Fruit fly (Drosophila melanogaster) whole organism, embryonic: ENCODE data around the gene mRpS2.

Source experiments
- Atf-2 ChIP-seq: fragments of 200-800 bp; sonication (Bioruptor generic); optimal IDR thresholded peaks from 2 replicates; lab custom pipeline; 2016; ENCODE audit warnings: missing biosample characterization, missing genetic modification characterization
- B-H2 ChIP-seq: fragments of 200-800 bp; sonication (Bioruptor generic); optimal IDR thresholded peaks from 2 replicates; lab custom pipeline; 2018; ENCODE audit warnings: missing biosample characterization, mild to moderate bottlenecking, missing genetic modification characterization
- Bdp1 ChIP-seq: fragments of 200-800 bp; sonication (Bioruptor generic); optimal IDR thresholded peaks from 3 replicates; lab custom pipeline; 2016; ENCODE audit warnings: missing biosample characterization, missing genetic modification characterization
- CG13424 ChIP-seq: fragments of 200-800 bp; sonication (Bioruptor generic); optimal IDR thresholded peaks from 2 replicates; lab custom pipeline; 2019; ENCODE audit warnings: missing biosample characterization, mild to moderate bottlenecking, missing genetic modification characterization, moderate library complexity
- CG1602 ChIP-seq: fragments of 200-800 bp; sonication (Bioruptor generic); optimal IDR thresholded peaks from 3 replicates; lab custom pipeline; 2016; ENCODE audit warnings: missing biosample characterization, missing genetic modification characterization
- CG1647 ChIP-seq: fragments of 200-800 bp; sonication (Bioruptor generic); optimal IDR thresholded peaks from 3 replicates; lab custom pipeline; 2016; ENCODE audit warnings: missing biosample characterization, missing genetic modification characterization
- CG17328 ChIP-seq: fragments of 200-800 bp; sonication (Bioruptor generic); IDR thresholded peaks from 2 replicates; pipeline ENCODE4 v1.3.6; 2022; ENCODE audit warnings: missing biosample characterization, missing genetic modification characterization
- CG18011 ChIP-seq: fragments of 200-800 bp; sonication (Bioruptor generic); optimal IDR thresholded peaks from 2 replicates; lab custom pipeline; 2017; ENCODE audit warnings: missing biosample characterization, missing genetic modification characterization, mild to moderate bottlenecking, moderate library complexity, missing genotype
- CG2129 ChIP-seq: fragments of 200-800 bp; sonication (Bioruptor generic); IDR thresholded peaks from 2 replicates; pipeline ENCODE4 v1.3.6; 2022; ENCODE audit warnings: missing biosample characterization, missing genetic modification characterization; ENCODE audit not compliant: partially characterized antibody
- CG2889 ChIP-seq: fragments of 200-800 bp; sonication (Bioruptor generic); IDR thresholded peaks from 3 replicates; pipeline ENCODE4 v1.3.6; 2022; ENCODE audit warnings: missing biosample characterization, missing genetic modification characterization
- CG34224 ChIP-seq: fragments of 200-800 bp; sonication (Bioruptor generic); IDR thresholded peaks from 3 replicates; pipeline ENCODE4 v1.3.6; 2022; ENCODE audit warnings: missing biosample characterization, missing genetic modification characterization; ENCODE audit not compliant: partially characterized antibody
- CoRest ChIP-seq: fragments of 200-800 bp; sonication (Bioruptor generic); optimal IDR thresholded peaks from 3 replicates; lab custom pipeline; 2018; ENCODE audit warnings: missing biosample characterization, mild to moderate bottlenecking, missing genetic modification characterization, moderate library complexity
- HLH3B ChIP-seq: fragments of 200-800 bp; sonication (Bioruptor generic); IDR thresholded peaks from 2 replicates; pipeline ENCODE4 v1.3.6; 2022; ENCODE audit warnings: missing biosample characterization, missing genetic modification characterization
- Hsf ChIP-seq: fragments of 200-800 bp; sonication (Bioruptor generic); optimal IDR thresholded peaks from 3 replicates; lab custom pipeline; 2016; ENCODE audit warnings: missing biosample characterization, missing genetic modification characterization
- MESR4 ChIP-seq: fragments of 200-800 bp; sonication (Bioruptor generic); optimal IDR thresholded peaks from 2 replicates; lab custom pipeline; 2018; ENCODE audit warnings: missing biosample characterization, mild to moderate bottlenecking, missing genetic modification characterization, moderate library complexity
- MTF-1 ChIP-seq: fragments of 200-800 bp; sonication (Bioruptor generic); optimal IDR thresholded peaks from 2 replicates; lab custom pipeline; 2018; ENCODE audit warnings: missing biosample characterization, mild to moderate bottlenecking, missing genetic modification characterization, borderline replicate concordance
- NFAT ChIP-seq: fragments of 200-800 bp; sonication (Bioruptor generic); IDR thresholded peaks from 2 replicates; pipeline ENCODE4 v1.3.6; 2022; ENCODE audit warnings: missing biosample characterization, missing genetic modification characterization
- Usf ChIP-seq: fragments of 200-800 bp; sonication (Bioruptor generic); optimal IDR thresholded peaks from 2 replicates; lab custom pipeline; 2017; ENCODE audit warnings: missing genotype, missing biosample characterization, missing genetic modification characterization
- ara ChIP-seq: fragments of 200-800 bp; sonication (Bioruptor generic); IDR thresholded peaks from 2 replicates; pipeline ENCODE4 v1.3.6; 2022; ENCODE audit warnings: missing biosample characterization, missing genetic modification characterization
- br ChIP-seq: fragments of >200 bp; optimal IDR thresholded peaks from 2 replicates; lab custom pipeline; 2017
- bsh ChIP-seq, 2 experiments: fragments of 200-800 bp; sonication (Bioruptor generic); optimal IDR thresholded peaks; 2 replicates each; lab custom pipeline; 2017 to 2018; ENCODE audit warnings: mild to moderate bottlenecking in 2 of 2, missing biosample characterization in 2 of 2, missing genetic modification characterization in 2 of 2, moderate library complexity in 1 of 2
- btn ChIP-seq: fragments of 200-800 bp; sonication (Bioruptor generic); optimal IDR thresholded peaks from 2 replicates; lab custom pipeline; 2016; ENCODE audit warnings: missing biosample characterization, missing genetic modification characterization
- dati ChIP-seq: fragments of 200-800 bp; sonication (Bioruptor generic); IDR thresholded peaks from 2 replicates; pipeline ENCODE4 v1.3.6; 2022; ENCODE audit warnings: missing biosample characterization, missing genetic modification characterization
- ems ChIP-seq: fragments of 200-800 bp; sonication (Bioruptor generic); optimal IDR thresholded peaks from 3 replicates; lab custom pipeline; 2016; ENCODE audit warnings: missing biosample characterization, missing genetic modification characterization
- exex ChIP-seq: fragments of 200-800 bp; sonication (Bioruptor generic); optimal IDR thresholded peaks from 4 replicates; lab custom pipeline; 2018; ENCODE audit warnings: missing biosample characterization, mild to moderate bottlenecking, missing genetic modification characterization, moderate library complexity
- ham ChIP-seq: fragments of 200-800 bp; sonication (Bioruptor generic); IDR thresholded peaks from 2 replicates; pipeline ENCODE4 v1.3.6; 2022; ENCODE audit warnings: missing biosample characterization, missing genetic modification characterization
- hth ChIP-seq: fragments of >200 bp; optimal IDR thresholded peaks from 2 replicates; lab custom pipeline; 2017; ENCODE audit warnings: inconsistent platforms
- inv ChIP-seq: fragments of 200-800 bp; sonication (Bioruptor generic); IDR thresholded peaks from 2 replicates; pipeline ENCODE4 v1.3.6; 2022; ENCODE audit warnings: missing biosample characterization, missing genetic modification characterization; ENCODE audit not compliant: partially characterized antibody
- kay ChIP-seq: fragments of 200-800 bp; sonication (Bioruptor generic); optimal IDR thresholded peaks from 2 replicates; lab custom pipeline; 2016; ENCODE audit warnings: missing biosample characterization, missing genetic modification characterization
- lilli ChIP-seq: fragments of 200-800 bp; sonication (Bioruptor generic); optimal IDR thresholded peaks from 3 replicates; lab custom pipeline; 2016; ENCODE audit warnings: missing biosample characterization, missing genetic modification characterization
- lov ChIP-seq, 2 experiments: fragments of 200-800 bp in 1 of 2; fragments of >200 bp in 1 of 2; sonication (Bioruptor generic) in 1 of 2; IDR thresholded peaks in 1 of 2; optimal IDR thresholded peaks in 1 of 2; 2 replicates in 1 of 2; 3 replicates in 1 of 2; pipeline versions ENCODE4 v1.3.6 to Lab custom; 2017 to 2022; ENCODE audit warnings: missing biosample characterization in 1 of 2, missing genetic modification characterization in 1 of 2
- nerfin-1 ChIP-seq: fragments of 200-800 bp; sonication (Bioruptor generic); optimal IDR thresholded peaks from 3 replicates; lab custom pipeline; 2019; ENCODE audit warnings: missing biosample characterization, mild to moderate bottlenecking, missing genetic modification characterization, moderate library complexity
- onecut ChIP-seq: fragments of 200-800 bp; sonication (Bioruptor generic); IDR thresholded peaks from 2 replicates; pipeline ENCODE4 v1.3.6; 2022; ENCODE audit warnings: missing biosample characterization, missing genetic modification characterization
- otp ChIP-seq: fragments of 200-800 bp; sonication (Bioruptor generic); IDR thresholded peaks from 3 replicates; pipeline ENCODE4, ENCODE4 v1.3.6; 2022; ENCODE audit warnings: missing biosample characterization, missing genetic modification characterization
- phol ChIP-seq: fragments of 200-800 bp; sonication (Bioruptor generic); optimal IDR thresholded peaks from 3 replicates; lab custom pipeline; 2018; ENCODE audit warnings: missing biosample characterization, mild to moderate bottlenecking, missing genetic modification characterization, moderate library complexity
- tin ChIP-seq: fragments of 200-800 bp; sonication (Bioruptor generic); optimal IDR thresholded peaks from 3 replicates; lab custom pipeline; 2016; ENCODE audit warnings: missing biosample characterization, missing genetic modification characterization
- tio ChIP-seq: fragments of 200-800 bp; sonication (Bioruptor generic); optimal IDR thresholded peaks from 2 replicates; lab custom pipeline; 2017; ENCODE audit warnings: missing biosample characterization, missing genetic modification characterization, inconsistent platforms
- twi ChIP-seq: fragments of 200-800 bp; optimal IDR thresholded peaks from 2 replicates; lab custom pipeline; 2019; ENCODE audit warnings: missing biosample characterization, mild to moderate bottlenecking, missing genetic modification characterization, moderate library complexity
- zen2 ChIP-seq: fragments of 200-800 bp; sonication (Bioruptor generic); IDR thresholded peaks from 3 replicates; pipeline ENCODE4 v1.3.6; 2022; ENCODE audit warnings: missing biosample characterization, missing genetic modification characterization; ENCODE audit not compliant: partially characterized antibody

Gene mRpS2

dm6 chr2L:4810697-4811490 lies 39.3 kb downstream of the mRpS2 start (continued):
- TF ChIP-seq bsh (GFP tag; optimal IDR thresholded peaks at IDR 0.05; lab: Kevin White, UChicago) (peak; percentile 5 to 41), ems (GFP tag; lab: Kevin White, UChicago) (no peak), phol (tag; lab: Kevin White, UChicago) (peak; percentile 63), br (lab: Kevin White, UChicago) (no peak), lilli (GFP tag; lab: Kevin White, UChicago) (peak; percentile 60), CG1602 (peak; percentile 67), CoRest (tag; lab: Kevin White, UChicago) (peak; percentile 87), CG34224 (no peak), Hsf (GFP tag; lab: Kevin White, UChicago) (peak; percentile 48), twi (peak; percentile 46), otp (no peak), MTF-1 (no peak), ham (GFP tag; lab: Robert Waterston, UW) (0 out of 2 replicates have a peak, but pooled peaks have one; percentile 21), hth (lab: Kevin White, UChicago) (no peak), btn (no peak), kay (no peak), Bdp1 (GFP tag; lab: Kevin White, UChicago) (peak; percentile 25), Usf (GFP tag; lab: Kevin White, UChicago) (peak; percentile 50), B-H2 (GFP tag; lab: Kevin White, UChicago) (no peak), HLH3B (GFP tag; lab: Robert Waterston, UW) (no peak; the same call in 1 of the 2 replicates), nerfin-1 (no peak), CG2889 (GFP tag; lab: Robert Waterston, UW) (no peak), NFAT (no peak), onecut (GFP tag; lab: Robert Waterston, UW) (peak; percentile 19; the same call in 1 of the 2 replicates), exex (tag; lab: Kevin White, UChicago) (peak; percentile 17), zen2 (GFP tag; lab: Robert Waterston, UW) (no peak), ara (no peak), lov (optimal IDR thresholded peaks at IDR 0.05; lab: Kevin White, UChicago) (no peak), lov (GFP tag; IDR thresholded peaks at IDR 0.05; lab: Robert Waterston, UW) (no peak), CG13424 (tag; lab: Kevin White, UChicago) (peak; percentile 84), dati (GFP tag; lab: Robert Waterston, UW) (no peak), CG18011 (GFP tag; lab: Kevin White, UChicago) (peak; percentile 22), inv (GFP tag; lab: Robert Waterston, UW) (no peak), MESR4 (GFP tag; lab: Kevin White, UChicago) (no peak), Atf-2 (peak; percentile 2), CG17328 (GFP tag; lab: Robert Waterston, UW) (peak; percentile 24; the same call in 1 of the 2 replicates), tin (GFP tag; lab: Kevin White, UChicago) (peak; percentile 58), tio (GFP tag; lab: Kevin White, UChicago) (peak; percentile 80), CG1647 (GFP tag; lab: Kevin White, UChicago) (peak; percentile 32), CG2129 (GFP tag; lab: Robert Waterston, UW) (no peak)
